3 fruit fly cellular contexts compared by ENCODE assay signal in genomic region chrX:10877087-10877935, dm6.
TF ChIP-seq lines count a peak whose summit lies in the region.

Gene CG1637, minus strand, starts transcription at chrX:10877893.

TF ChIP-seq in whole organism, adult, 20 proteins besides CTCF, POLR2A, EP300 and RAD21 (continued from another document):
- no peak for TF ChIP-seq kay (GFP tag; lab: Kevin White, UChicago; ENCODE audit: borderline replicate concordance)

TF ChIP-seq in whole organism, embryonic, 481 proteins besides CTCF, POLR2A, EP300 and RAD21 (continued from another document and continues in another):
- TF ChIP-seq unpg (GFP tag; optimal IDR thresholded peaks at IDR 0.05; lab: Kevin White, UChicago) (no peak), al (GFP tag; IDR thresholded peaks at IDR 0.05; lab: Robert Waterston, UW) (no peak), esg (GFP tag; conservative IDR thresholded peaks at IDR 0.05; lab: Robert Waterston, UW) (no peak), ham (GFP tag; IDR thresholded peaks at IDR 0.05; lab: Robert Waterston, UW) (no peak), HLH54F (GFP tag; optimal IDR thresholded peaks at IDR 0.05; lab: Kevin White, UChicago) (no peak), CG17912 (GFP tag; optimal IDR thresholded peaks at IDR 0.05; lab: Kevin White, UChicago) (no peak), Lim3 (GFP tag; IDR thresholded peaks at IDR 0.05; lab: Robert Waterston, UW) (no peak), CG2120 (GFP tag; optimal IDR thresholded peaks at IDR 0.05; lab: Kevin White, UChicago) (no peak), exex (tag; optimal IDR thresholded peaks at IDR 0.05; lab: Kevin White, UChicago) (no peak), az2 (GFP tag; optimal IDR thresholded peaks at IDR 0.05; lab: Kevin White, UChicago) (peak; percentile 6), CG11085 (GFP tag; IDR thresholded peaks at IDR 0.05; lab: Robert Waterston, UW) (no peak), Sin3A (optimal IDR thresholded peaks at IDR 0.05; lab: Kevin White, UChicago) (no peak), CG15696 (tag; optimal IDR thresholded peaks at IDR 0.05; lab: Kevin White, UChicago) (no peak), ato (GFP tag; IDR thresholded peaks at IDR 0.05; lab: Robert Waterston, UW; ENCODE audit: partially characterized antibody) (peak; percentile 39), Opbp (GFP tag; IDR thresholded peaks at IDR 0.05; lab: Robert Waterston, UW; ENCODE audit: partially characterized antibody) (peak; percentile 70; the same call in 2 of the 3 replicates), CG17829 (tag; optimal IDR thresholded peaks at IDR 0.05; lab: Kevin White, UChicago) (no peak), CG6254 (GFP tag; optimal IDR thresholded peaks at IDR 0.05; lab: Kevin White, UChicago) (no peak), CG1792 (GFP tag; optimal IDR thresholded peaks at IDR 0.05; lab: Kevin White, UChicago) (no peak), CG18262 (tag; optimal IDR thresholded peaks at IDR 0.05; lab: Kevin White, UChicago) (no peak), zfh2 (GFP tag; optimal IDR thresholded peaks at IDR 0.05; lab: Kevin White, UChicago) (no peak), CG6854 (GFP tag; optimal IDR thresholded peaks at IDR 0.05; lab: Kevin White, UChicago) (no peak), Oaz (GFP tag; IDR thresholded peaks at IDR 0.05; lab: Robert Waterston, UW) (no peak), Ets97D (GFP tag; optimal IDR thresholded peaks at IDR 0.05; lab: Kevin White, UChicago) (peak; percentile 20), CG18764 (GFP tag; optimal IDR thresholded peaks at IDR 0.05; lab: Kevin White, UChicago) (no peak), vnd (GFP tag; IDR thresholded peaks at IDR 0.05; lab: Robert Waterston, UW; ENCODE audit: partially characterized antibody) (peak; percentile 49; the same call in 1 of the 3 replicates), CG3847 (GFP tag; IDR thresholded peaks at IDR 0.05; lab: Robert Waterston, UW) (0 out of 2 replicates have a peak, but pooled peaks have one; percentile 14), fd102C (GFP tag; optimal IDR thresholded peaks at IDR 0.05; lab: Kevin White, UChicago) (no peak), CG2199 (GFP tag; IDR thresholded peaks at IDR 0.05; lab: Robert Waterston, UW) (no peak), so (GFP tag; IDR thresholded peaks at IDR 0.05; lab: Robert Waterston, UW) (no peak), CG34376 (GFP tag; optimal IDR thresholded peaks at IDR 0.05; lab: Kevin White, UChicago) (no peak), Hr51 (GFP tag; optimal IDR thresholded peaks at IDR 0.05; lab: Kevin White, UChicago) (no peak), MBD-R2 (GFP tag; IDR thresholded peaks at IDR 0.05; lab: Robert Waterston, UW) (peak; percentile 70), Ets65A (GFP tag; lab: Kevin White, UChicago) (no peak), CG17612 (GFP tag; IDR thresholded peaks at IDR 0.05; lab: Robert Waterston, UW) (no peak), CG1832 (GFP tag; optimal IDR thresholded peaks at IDR 0.05; lab: Kevin White, UChicago) (no peak), rib (GFP tag; IDR thresholded peaks at IDR 0.05; lab: Robert Waterston, UW) (no peak), Drgx (GFP tag; IDR thresholded peaks at IDR 0.05; lab: Robert Waterston, UW) (peak; percentile 61), D19A (tag; optimal IDR thresholded peaks at IDR 0.05; lab: Kevin White, UChicago) (no peak), CG15073 (GFP tag; optimal IDR thresholded peaks at IDR 0.05; lab: Kevin White, UChicago) (no peak), lola (GFP tag; optimal IDR thresholded peaks at IDR 0.05; lab: Kevin White, UChicago) (no peak), Fer1 (GFP tag; optimal IDR thresholded peaks at IDR 0.05; lab: Kevin White, UChicago) (no peak), Atf6 (GFP tag; IDR thresholded peaks at IDR 0.05; lab: Robert Waterston, UW) (0 out of 2 replicates have a peak, but pooled peaks have one; percentile 42), pita (GFP tag; optimal IDR thresholded peaks at IDR 0.05; lab: Kevin White, UChicago) (no peak), ro (GFP tag; IDR thresholded peaks at IDR 0.05; lab: Robert Waterston, UW) (no peak), sens (GFP tag; lab: Kevin White, UChicago) (peak; percentile 79), CG14710 (tag; optimal IDR thresholded peaks at IDR 0.05; lab: Kevin White, UChicago) (peak; percentile 16), Aef1 (GFP tag; IDR thresholded peaks at IDR 0.05; lab: Robert Waterston, UW) (peak; percentile 46), HLH4C (GFP tag; IDR thresholded peaks at IDR 0.05; lab: Robert Waterston, UW; ENCODE audit: partially characterized antibody) (peak; percentile 64), CG16863 (GFP tag; optimal IDR thresholded peaks at IDR 0.05; lab: Kevin White, UChicago) (no peak), Max (GFP tag; optimal IDR thresholded peaks at IDR 0.05; lab: Kevin White, UChicago) (no peak), CG4617 (GFP tag; optimal IDR thresholded peaks at IDR 0.05; lab: Kevin White, UChicago; ENCODE audit: borderline replicate concordance) (peak; percentile 73), CG4730 (GFP tag; IDR thresholded peaks at IDR 0.05; lab: Robert Waterston, UW) (no peak), bbx (GFP tag; IDR thresholded peaks at IDR 0.05; lab: Robert Waterston, UW; ENCODE audit: partially characterized antibody) (peak; percentile 82), yki (optimal IDR thresholded peaks at IDR 0.05; lab: Kevin White, UChicago) (no peak), ac (GFP tag; optimal IDR thresholded peaks at IDR 0.05; lab: Kevin White, UChicago) (no peak), grau (tag; optimal IDR thresholded peaks at IDR 0.05; lab: Kevin White, UChicago) (no peak), Rfx (GFP tag; IDR thresholded peaks at IDR 0.05; lab: Robert Waterston, UW) (no peak), BEAF-32 (GFP tag; optimal IDR thresholded peaks at IDR 0.05; lab: Kevin White, UChicago) (peak; percentile 75), CG13123 (GFP tag; optimal IDR thresholded peaks at IDR 0.05; lab: Kevin White, UChicago) (no peak), otp (GFP tag; IDR thresholded peaks at IDR 0.05; lab: Robert Waterston, UW) (no peak), CG11247 (GFP tag; IDR thresholded peaks at IDR 0.05; lab: Robert Waterston, UW) (no peak), CG8944 (GFP tag; optimal IDR thresholded peaks at IDR 0.05; lab: Kevin White, UChicago) (no peak), CG43689 (GFP tag; IDR thresholded peaks at IDR 0.05; lab: Robert Waterston, UW) (no peak), fu2 (GFP tag; optimal IDR thresholded peaks at IDR 0.05; lab: Kevin White, UChicago) (no peak), pnt (GFP tag; optimal IDR thresholded peaks at IDR 0.05; lab: Kevin White, UChicago) (no peak), CG12104 (GFP tag; optimal IDR thresholded peaks at IDR 0.05; lab: Kevin White, UChicago) (no peak), sr (GFP tag; IDR thresholded peaks at IDR 0.05; lab: Robert Waterston, UW) (no peak), salm (tag; optimal IDR thresholded peaks at IDR 0.05; lab: Kevin White, UChicago) (no peak)

TF ChIP-seq in whole organism, prepupa, 60 proteins besides CTCF, POLR2A, EP300 and RAD21 (continued from another document):
- TF ChIP-seq Hr4 (GFP tag; optimal IDR thresholded peaks at IDR 0.05; lab: Kevin White, UChicago), result peak; percentile 73
- TF ChIP-seq CG31627 (GFP tag; optimal IDR thresholded peaks at IDR 0.05; lab: Kevin White, UChicago), result peak; percentile 7
- peak; percentile 80 for TF ChIP-seq Eip78C (GFP tag; lab: Kevin White, UChicago)
- no peak for TF ChIP-seq ss (GFP tag; optimal IDR thresholded peaks at IDR 0.05; lab: Kevin White, UChicago)
- no peak for TF ChIP-seq CG3032 (tag; optimal IDR thresholded peaks at IDR 0.05; lab: Kevin White, UChicago)
- no peak for TF ChIP-seq CG10669 (GFP tag; optimal IDR thresholded peaks at IDR 0.05; lab: Kevin White, UChicago)
- 0 out of 3 replicates have a peak, but pooled peaks have one; percentile 17 for TF ChIP-seq CG6163 (GFP tag; IDR thresholded peaks at IDR 0.05; lab: Robert Waterston, UW)
- TF ChIP-seq esn (GFP tag; optimal IDR thresholded peaks at IDR 0.05; lab: Kevin White, UChicago), result peak; percentile 10
- peak; percentile 23 for TF ChIP-seq CG11762 (GFP tag; optimal IDR thresholded peaks at IDR 0.05; lab: Kevin White, UChicago; ENCODE audit: insufficient read depth)
- no peak for TF ChIP-seq salr (GFP tag; optimal IDR thresholded peaks at IDR 0.05; lab: Kevin White, UChicago)
- TF ChIP-seq OdsH (GFP tag; optimal IDR thresholded peaks at IDR 0.05; lab: Kevin White, UChicago), result no peak
- TF ChIP-seq CG34406 (GFP tag; optimal IDR thresholded peaks at IDR 0.05; lab: Kevin White, UChicago), result no peak
- TF ChIP-seq Lpt (GFP tag; optimal IDR thresholded peaks at IDR 0.05; lab: Kevin White, UChicago), result no peak
- TF ChIP-seq Sox14 (GFP tag; optimal IDR thresholded peaks at IDR 0.05; lab: Kevin White, UChicago), result peak; percentile 22
- peak; percentile 15 for TF ChIP-seq Ets96B (tag; optimal IDR thresholded peaks at IDR 0.05; lab: Kevin White, UChicago)
- TF ChIP-seq CG16779 (tag; optimal IDR thresholded peaks at IDR 0.05; lab: Kevin White, UChicago), result no peak
- peak; percentile 67 for TF ChIP-seq acj6 (GFP tag; optimal IDR thresholded peaks at IDR 0.05; lab: Kevin White, UChicago)
- TF ChIP-seq CG6808 (GFP tag; optimal IDR thresholded peaks at IDR 0.05; lab: Kevin White, UChicago), result no peak
- TF ChIP-seq Blimp-1 (GFP tag; optimal IDR thresholded peaks at IDR 0.05; lab: Kevin White, UChicago), result no peak
- TF ChIP-seq lz (GFP tag; optimal IDR thresholded peaks at IDR 0.05; lab: Kevin White, UChicago), result peak; percentile 24
- no peak for TF ChIP-seq CG7368 (GFP tag; optimal IDR thresholded peaks at IDR 0.05; lab: Kevin White, UChicago)
- no peak for TF ChIP-seq CG4318 (GFP tag; optimal IDR thresholded peaks at IDR 0.05; lab: Kevin White, UChicago)
- TF ChIP-seq CG8632 (GFP tag; optimal IDR thresholded peaks at IDR 0.05; lab: Kevin White, UChicago), result peak; percentile 11
- no peak for TF ChIP-seq Smox (GFP tag; optimal IDR thresholded peaks at IDR 0.05; lab: Kevin White, UChicago)
- peak; percentile 14 for TF ChIP-seq CG1621 (tag; optimal IDR thresholded peaks at IDR 0.05; lab: Kevin White, UChicago)
- no peak for TF ChIP-seq fd85E (GFP tag; optimal IDR thresholded peaks at IDR 0.05; lab: Kevin White, UChicago)
- no peak for TF ChIP-seq achi (GFP tag; optimal IDR thresholded peaks at IDR 0.05; lab: Kevin White, UChicago)
- TF ChIP-seq dsx (GFP tag; optimal IDR thresholded peaks at IDR 0.05; lab: Kevin White, UChicago; ENCODE audit: poor library complexity, severe bottlenecking), result no peak
- TF ChIP-seq Gug (GFP tag; IDR thresholded peaks at IDR 0.05; lab: Robert Waterston, UW), result no peak
- no peak for TF ChIP-seq CG9139 (GFP tag; optimal IDR thresholded peaks at IDR 0.05; lab: Kevin White, UChicago)
- no peak for TF ChIP-seq CG3919 (GFP tag; optimal IDR thresholded peaks at IDR 0.05; lab: Kevin White, UChicago)
- TF ChIP-seq Sox102F (GFP tag; optimal IDR thresholded peaks at IDR 0.05; lab: Kevin White, UChicago), result no peak
- TF ChIP-seq vri (GFP tag; optimal IDR thresholded peaks at IDR 0.05; lab: Kevin White, UChicago), result peak; percentile 1
- peak; percentile 48 for TF ChIP-seq topi (GFP tag; optimal IDR thresholded peaks at IDR 0.05; lab: Kevin White, UChicago)
- peak; percentile 4 for TF ChIP-seq CG6792 (GFP tag; optimal IDR thresholded peaks at IDR 0.05; lab: Kevin White, UChicago)
- TF ChIP-seq eg (GFP tag; IDR thresholded peaks at IDR 0.05; lab: Robert Waterston, UW), result peak; percentile 59; the same call in 2 of the 3 replicates
- peak; percentile 29 for TF ChIP-seq CG10631 (GFP tag; optimal IDR thresholded peaks at IDR 0.05; lab: Kevin White, UChicago)
- peak; percentile 45 for TF ChIP-seq CG6276 (GFP tag; optimal IDR thresholded peaks at IDR 0.05; lab: Kevin White, UChicago)
- TF ChIP-seq CG8319 (GFP tag; optimal IDR thresholded peaks at IDR 0.05; lab: Kevin White, UChicago), result peak; percentile 15
TF ChIP-seq in whole organism, prepupa: peak in this region for 25.
